Fruit fly (Drosophila melanogaster) whole organism, wandering third instar larva: Measurements from ENCODE around the gene ckd.
A peak's percentile ranks its signal among the peaks of the same experiment; 100 is the strongest.

Source experiments
- Abd-B ChIP-seq: fragments of >200 bp; optimal IDR thresholded peaks from 2 replicates; lab custom pipeline; 2017; ENCODE audit warnings: missing biosample characterization, missing genetic modification characterization
- CG32264 ChIP-seq: fragments of 200-800 bp; sonication (Bioruptor generic); optimal IDR thresholded peaks from 2 replicates; lab custom pipeline; 2016; ENCODE audit warnings: missing biosample characterization, missing genetic modification characterization
- CG9705 ChIP-seq: fragments of 200-800 bp; sonication (Bioruptor generic); optimal IDR thresholded peaks from 2 replicates; lab custom pipeline; 2018; ENCODE audit warnings: missing biosample characterization, mild to moderate bottlenecking, missing genetic modification characterization
- CrebA ChIP-seq: fragments of 200-800 bp; sonication (Bioruptor generic); optimal IDR thresholded peaks from 2 replicates; lab custom pipeline; 2016; ENCODE audit warnings: missing biosample characterization, mild to moderate bottlenecking, missing genetic modification characterization, borderline replicate concordance
- Dfd ChIP-seq: fragments of >200 bp; optimal IDR thresholded peaks from 2 replicates; lab custom pipeline; 2017; ENCODE audit warnings: missing biosample characterization, missing genetic modification characterization
- Dif ChIP-seq: fragments of 200-275, 200-300 bp; sonication (Bioruptor generic); optimal IDR thresholded peaks from 2 replicates; lab custom pipeline; 2018; ENCODE audit warnings: missing biosample characterization, missing genetic modification characterization; ENCODE audit not compliant: partially characterized antibody
- GATAd ChIP-seq: sonication (Bioruptor generic); optimal IDR thresholded peaks from 2 replicates; lab custom pipeline; 2016; ENCODE audit warnings: missing biosample characterization, missing genetic modification characterization
- HLH106 ChIP-seq: fragments of 200-800 bp; optimal IDR thresholded peaks from 3 replicates; lab custom pipeline; 2019; ENCODE audit warnings: missing biosample characterization, mild to moderate bottlenecking, missing genetic modification characterization, moderate library complexity
- Hnf4 ChIP-seq: fragments of 200-800 bp; sonication (Bioruptor generic); optimal IDR thresholded peaks from 2 replicates; lab custom pipeline; 2016; ENCODE audit warnings: missing biosample characterization, mild to moderate bottlenecking, missing genetic modification characterization
- Hr78 ChIP-seq: fragments of >200 bp; optimal IDR thresholded peaks from 2 replicates; lab custom pipeline; 2017; ENCODE audit warnings: missing biosample characterization, missing genetic modification characterization
- Hr83 ChIP-seq: fragments of 200-300 bp; sonication (Bioruptor generic); optimal IDR thresholded peaks from 2 replicates; lab custom pipeline; 2016; ENCODE audit warnings: missing biosample characterization, mild to moderate bottlenecking, missing genetic modification characterization, moderate library complexity; ENCODE audit not compliant: poor library complexity, severe bottlenecking
- Jra ChIP-seq: sonication (Bioruptor generic); optimal IDR thresholded peaks from 2 replicates; lab custom pipeline; 2016; ENCODE audit warnings: missing biosample characterization, missing genetic modification characterization
- Mio ChIP-seq: sonication (Bioruptor generic); optimal IDR thresholded peaks from 2 replicates; lab custom pipeline; 2016; ENCODE audit warnings: missing biosample characterization, missing genetic modification characterization
- Myc ChIP-seq: fragments of >200 bp; optimal IDR thresholded peaks from 2 replicates; lab custom pipeline; 2017
- N ChIP-seq: fragments of >200 bp; optimal IDR thresholded peaks from 2 replicates; lab custom pipeline; 2018; ENCODE audit warnings: missing biosample characterization, missing external identifiers, missing genetic modification characterization
- OdsH ChIP-seq: fragments of 200-800 bp; sonication (Bioruptor generic); optimal IDR thresholded peaks from 2 replicates; lab custom pipeline; 2016; ENCODE audit warnings: missing biosample characterization, mild to moderate bottlenecking, missing genetic modification characterization
- Rel ChIP-seq, 2 experiments: fragments of 200-800 bp; sonication (Bioruptor generic) in 1 of 2; optimal IDR thresholded peaks; 2 replicates in 1 of 2; 3 replicates in 1 of 2; lab custom pipeline; 2016 to 2019; ENCODE audit warnings: mild to moderate bottlenecking in 2 of 2, missing biosample characterization in 2 of 2, missing genetic modification characterization in 2 of 2, moderate library complexity in 1 of 2
- Sp1 ChIP-seq: fragments of 200-800 bp; sonication (Bioruptor generic); optimal IDR thresholded peaks from 3 replicates; lab custom pipeline; 2019; ENCODE audit warnings: missing biosample characterization, mild to moderate bottlenecking, missing genetic modification characterization, moderate library complexity
- Vsx2 ChIP-seq: fragments of 200-300, 225-300 bp; sonication (Bioruptor generic); optimal IDR thresholded peaks from 2 replicates; lab custom pipeline; 2018; ENCODE audit warnings: missing biosample characterization, missing genetic modification characterization; ENCODE audit not compliant: partially characterized antibody
- br ChIP-seq: fragments of 200-800 bp; sonication (Bioruptor generic); optimal IDR thresholded peaks from 2 replicates; lab custom pipeline; 2016; ENCODE audit warnings: missing biosample characterization, missing genetic modification characterization
- brk ChIP-seq: fragments of 200-800 bp; sonication (Bioruptor generic); optimal IDR thresholded peaks from 2 replicates; lab custom pipeline; 2016; ENCODE audit warnings: missing biosample characterization, mild to moderate bottlenecking, missing genetic modification characterization
- dl ChIP-seq, 2 experiments: fragments of 175-275, 200-275 bp in 1 of 2; fragments of 200-275 bp in 1 of 2; sonication (Bioruptor generic); optimal IDR thresholded peaks; lab custom pipeline; 2018; ENCODE audit warnings: mild to moderate bottlenecking in 2 of 2, missing biosample characterization in 2 of 2, missing genetic modification characterization in 2 of 2, moderate library complexity in 2 of 2; ENCODE audit not compliant: partially characterized antibody in 2 of 2, insufficient read depth in 1 of 2
- dmrt93B ChIP-seq: fragments of 200-800 bp; sonication (Bioruptor generic); optimal IDR thresholded peaks from 2 replicates; lab custom pipeline; 2018; ENCODE audit warnings: missing biosample characterization, mild to moderate bottlenecking, missing genetic modification characterization
- dsf ChIP-seq: sonication (Bioruptor generic); optimal IDR thresholded peaks from 2 replicates; lab custom pipeline; 2016; ENCODE audit warnings: missing biosample characterization, missing genetic modification characterization, borderline replicate concordance
- ey ChIP-seq: fragments of 200-800 bp; sonication (Bioruptor generic); optimal IDR thresholded peaks from 2 replicates; lab custom pipeline; 2016; ENCODE audit warnings: missing biosample characterization, missing genetic modification characterization
- foxo ChIP-seq, 2 experiments: fragments of 200-800 bp; sonication (Bioruptor generic); optimal IDR thresholded peaks; 2 replicates in 1 of 2; 3 replicates in 1 of 2; lab custom pipeline; 2016 to 2017; ENCODE audit warnings: missing biosample characterization in 2 of 2, missing genetic modification characterization in 2 of 2
- fru ChIP-seq: fragments of 200-800 bp; sonication (Bioruptor generic); optimal IDR thresholded peaks from 3 replicates; lab custom pipeline; 2016; ENCODE audit warnings: missing biosample characterization, mild to moderate bottlenecking, missing genetic modification characterization
- h ChIP-seq: fragments of 200-800 bp; sonication (Bioruptor generic); optimal IDR thresholded peaks from 3 replicates; lab custom pipeline; 2016; ENCODE audit warnings: missing biosample characterization, mild to moderate bottlenecking, missing genetic modification characterization
- jim ChIP-seq: fragments of 175-275, 200-325 bp; sonication (Bioruptor generic); optimal IDR thresholded peaks from 2 replicates; lab custom pipeline; 2016; ENCODE audit warnings: missing biosample characterization, mild to moderate bottlenecking, missing genetic modification characterization
- lola ChIP-seq: fragments of >200 bp; optimal IDR thresholded peaks from 2 replicates; lab custom pipeline; 2017; ENCODE audit warnings: missing biosample characterization, missing genetic modification characterization
- pan ChIP-seq: fragments of >200 bp; optimal IDR thresholded peaks from 2 replicates; lab custom pipeline; 2017
- psq ChIP-seq: fragments of 200-800 bp; sonication (Bioruptor generic); optimal IDR thresholded peaks from 3 replicates; lab custom pipeline; 2017; ENCODE audit warnings: missing biosample characterization, mild to moderate bottlenecking, missing genetic modification characterization, moderate library complexity
- rgr ChIP-seq: fragments of 200-800 bp; sonication (Bioruptor generic); optimal IDR thresholded peaks from 3 replicates; lab custom pipeline; 2016; ENCODE audit warnings: missing biosample characterization, mild to moderate bottlenecking, missing genetic modification characterization
- sage ChIP-seq: fragments of 200-800 bp; sonication (Bioruptor generic); optimal IDR thresholded peaks from 2 replicates; lab custom pipeline; 2016; ENCODE audit warnings: missing biosample characterization, mild to moderate bottlenecking, missing genetic modification characterization
- sv ChIP-seq: fragments of 200-800 bp; sonication (Bioruptor generic); optimal IDR thresholded peaks from 3 replicates; lab custom pipeline; 2016; ENCODE audit warnings: missing biosample characterization, missing genetic modification characterization
- tai ChIP-seq: sonication (Bioruptor generic); optimal IDR thresholded peaks from 2 replicates; lab custom pipeline; 2016; ENCODE audit warnings: missing biosample characterization, missing genetic modification characterization
- usp ChIP-seq: fragments of >200 bp; optimal IDR thresholded peaks from 2 replicates; lab custom pipeline; 2017; ENCODE audit warnings: missing biosample characterization, missing genetic modification characterization
- woc ChIP-seq: sonication (Bioruptor generic); optimal IDR thresholded peaks from 2 replicates; lab custom pipeline; 2016; ENCODE audit warnings: missing biosample characterization, mild to moderate bottlenecking, missing genetic modification characterization

Gene ckd

dm6 chr3L:3239033-3239752 is 18.5 kb upstream of the ckd start, which contains the start of gene CG17746:
CG17746 (minus strand) TSS chr3L:3239578.
- peak; percentile 50 for TF ChIP-seq Hr83
- no peak for TF ChIP-seq usp
- TF ChIP-seq brk (GFP tag; lab: Kevin White, UChicago): peak; percentile 31
- TF ChIP-seq rgr (GFP tag; lab: Kevin White, UChicago): peak; percentile 44
- no peak for TF ChIP-seq CG32264 (GFP tag; lab: Kevin White, UChicago)
- TF ChIP-seq h (GFP tag; lab: Kevin White, UChicago): peak; percentile 48
- TF ChIP-seq Mio (GFP tag; lab: Kevin White, UChicago): no peak
- peak; percentile 2 for TF ChIP-seq HLH106 (tag; lab: Kevin White, UChicago)
- no peak for TF ChIP-seq dsf (GFP tag; lab: Kevin White, UChicago)
- TF ChIP-seq fru (GFP tag; lab: Kevin White, UChicago): peak; percentile 3
- TF ChIP-seq foxo (GFP tag; optimal IDR thresholded peaks at IDR 0.05; lab: Kevin White, UChicago): peak in 1 of 2 experiments; percentile 35
- peak; percentile 10 for TF ChIP-seq Jra (GFP tag; lab: Kevin White, UChicago)
- TF ChIP-seq psq (GFP tag; lab: Kevin White, UChicago): no peak
- TF ChIP-seq Rel (GFP tag; optimal IDR thresholded peaks at IDR 0.05; lab: Kevin White, UChicago): no peak
- no peak for TF ChIP-seq Rel (tag; optimal IDR thresholded peaks at IDR 0.05; lab: Kevin White, UChicago)
- TF ChIP-seq Dif (GFP tag; lab: Kevin White, UChicago): peak; percentile 6
- peak; percentile 53 for TF ChIP-seq Hnf4 (GFP tag; lab: Kevin White, UChicago)
- TF ChIP-seq ey (GFP tag; lab: Kevin White, UChicago): peak; percentile 4
- no peak for TF ChIP-seq CG9705
- no peak for TF ChIP-seq dmrt93B (GFP tag; lab: Kevin White, UChicago)
- no peak for TF ChIP-seq Dfd (GFP tag; lab: Kevin White, UChicago)
- peak; percentile 17 for TF ChIP-seq sv

dm6 chr3L:3239785-3240596 is 17.7 kb upstream of the ckd start:
- TF ChIP-seq jim (GFP tag; lab: Kevin White, UChicago) (peak; percentile 45), sv (no peak), brk (GFP tag; lab: Kevin White, UChicago) (peak; percentile 37), fru (GFP tag; lab: Kevin White, UChicago) (peak; percentile 72), OdsH (GFP tag; lab: Kevin White, UChicago) (peak; percentile 76), usp (no peak), tai (peak; percentile 60), Hr78 (no peak), lola (GFP tag; lab: Kevin White, UChicago) (no peak), br (GFP tag; lab: Kevin White, UChicago) (peak; percentile 46), foxo (GFP tag; optimal IDR thresholded peaks at IDR 0.05; lab: Kevin White, UChicago) (peak in 1 of 2 experiments; percentile 69), pan (lab: Kevin White, UChicago) (no peak), Dfd (GFP tag; lab: Kevin White, UChicago) (no peak), Hnf4 (GFP tag; lab: Kevin White, UChicago) (peak; percentile 71), Abd-B (no peak), Rel (GFP tag; optimal IDR thresholded peaks at IDR 0.05; lab: Kevin White, UChicago) (peak; percentile 20), Rel (tag; optimal IDR thresholded peaks at IDR 0.05; lab: Kevin White, UChicago) (peak; percentile 76), CrebA (peak; percentile 43), psq (GFP tag; lab: Kevin White, UChicago) (peak; percentile 89), woc (peak; percentile 30), dl (GFP tag; optimal IDR thresholded peaks at IDR 0.05; lab: Kevin White, UChicago; ENCODE audit: insufficient read depth in 1 of 2, partially characterized antibody in 2 of 2) (no peak), sage (GFP tag; lab: Kevin White, UChicago) (peak; percentile 25), Myc (lab: Kevin White, UChicago) (no peak), Vsx2 (no peak), CG9705 (no peak), CG32264 (GFP tag; lab: Kevin White, UChicago) (peak; percentile 77), h (GFP tag; lab: Kevin White, UChicago) (peak; percentile 57), N (GFP tag; lab: Kevin White, UChicago) (no peak), dmrt93B (GFP tag; lab: Kevin White, UChicago) (no peak), rgr (GFP tag; lab: Kevin White, UChicago) (peak; percentile 82), HLH106 (tag; lab: Kevin White, UChicago) (peak; percentile 23), Mio (GFP tag; lab: Kevin White, UChicago) (no peak), Hr83 (peak; percentile 68), GATAd (GFP tag; lab: Kevin White, UChicago) (no peak), Dif (GFP tag; lab: Kevin White, UChicago) (no peak), ey (GFP tag; lab: Kevin White, UChicago) (peak; percentile 84), Jra (GFP tag; lab: Kevin White, UChicago) (peak; percentile 23), Sp1 (peak; percentile 74), dsf (GFP tag; lab: Kevin White, UChicago) (no peak)
